Fruit fly (Drosophila melanogaster): ENCODE results near the gene CG11076.
A peak's percentile ranks its signal among the peaks of the same experiment; 100 is the strongest.

The CG11076 gene

DNA sequence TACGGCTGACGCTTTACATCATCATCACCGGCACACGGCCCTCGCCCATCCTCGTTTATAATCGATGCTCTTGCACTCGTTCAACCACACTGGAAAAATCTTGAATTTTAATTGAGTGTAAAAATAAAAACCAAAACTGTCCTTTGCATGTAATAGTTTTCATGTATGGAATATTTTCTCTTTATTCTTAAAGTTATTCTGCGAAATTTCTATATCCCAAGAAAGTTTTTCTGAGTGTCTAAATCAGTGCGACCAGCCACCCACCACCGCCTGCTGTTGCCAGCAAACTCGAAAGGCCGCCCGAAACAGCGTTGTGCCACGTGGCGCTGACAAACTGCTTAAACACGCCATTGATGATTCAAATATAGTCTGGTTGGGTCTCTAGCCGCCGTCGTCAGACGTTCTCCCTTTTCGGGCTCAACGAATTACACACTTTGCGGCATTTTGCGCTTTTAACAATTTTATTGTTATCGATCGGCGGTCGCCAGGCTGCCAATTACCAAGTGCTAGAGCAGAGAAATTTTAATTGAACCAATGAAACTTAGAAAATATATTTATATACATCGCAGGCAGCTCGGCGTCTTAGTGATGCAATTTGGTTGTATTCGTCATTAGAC is 48.7 kb downstream of the CG11076 start (continued):
- TF ChIP-seq ash1 (GFP tag; optimal IDR thresholded peaks at IDR 0.05) (no peak), pho (GFP tag; optimal IDR thresholded peaks at IDR 0.05) (no peak), H15 (GFP tag; IDR thresholded peaks at IDR 0.05) (no peak; the same call in 1 of the 3 replicates), CG1832 (GFP tag; optimal IDR thresholded peaks at IDR 0.05) (no peak), Fer1 (GFP tag; optimal IDR thresholded peaks at IDR 0.05) (peak; percentile 69), CG15269 (tag; optimal IDR thresholded peaks at IDR 0.05) (no peak), hbn (GFP tag; IDR thresholded peaks at IDR 0.05; ENCODE audit: partially characterized antibody) (no peak), Atf3 (GFP tag; optimal IDR thresholded peaks at IDR 0.05) (peak; percentile 55), corto (GFP tag; optimal IDR thresholded peaks at IDR 0.05) (no peak), dpn (GFP tag; optimal IDR thresholded peaks at IDR 0.05) (peak; percentile 58 to 81), lab (GFP tag; optimal IDR thresholded peaks at IDR 0.05) (peak; percentile 86), CG34224 (GFP tag; IDR thresholded peaks at IDR 0.05; ENCODE audit: partially characterized antibody) (no peak), Spps (tag; optimal IDR thresholded peaks at IDR 0.05) (peak; percentile 72), ato (GFP tag; IDR thresholded peaks at IDR 0.05; ENCODE audit: partially characterized antibody) (no peak), HmgZ (tag; optimal IDR thresholded peaks at IDR 0.05) (peak; percentile 50), Ada2b (GFP tag; IDR thresholded peaks at IDR 0.05) (peak; percentile 75; the same call in 1 of the 2 replicates), wor (GFP tag; IDR thresholded peaks at IDR 0.05) (peak; percentile 64), CG3163 (GFP tag; optimal IDR thresholded peaks at IDR 0.05) (peak; percentile 51), jumu (GFP tag; optimal IDR thresholded peaks at IDR 0.05) (peak; percentile 70), E2f2 (GFP tag; IDR thresholded peaks at IDR 0.05) (peak; percentile 48; the same call in 1 of the 2 replicates), CG12219 (GFP tag; optimal IDR thresholded peaks at IDR 0.05) (peak; percentile 59), CG3065 (GFP tag; optimal IDR thresholded peaks at IDR 0.05) (peak; percentile 72), CG17361 (GFP tag; IDR thresholded peaks at IDR 0.05) (peak; percentile 81; the same call in 2 of the 3 replicates), Nf-YA (GFP tag; IDR thresholded peaks at IDR 0.05) (peak; percentile 62), pnt (GFP tag; optimal IDR thresholded peaks at IDR 0.05) (peak; percentile 66), slp2 (GFP tag; optimal IDR thresholded peaks at IDR 0.05) (peak; percentile 53), Atf-2 (GFP tag; optimal IDR thresholded peaks at IDR 0.05) (peak; percentile 57), Bteb2 (GFP tag; optimal IDR thresholded peaks at IDR 0.05) (peak; percentile 52), CG8089 (GFP tag; optimal IDR thresholded peaks at IDR 0.05) (peak; percentile 73), Sox102F (GFP tag; optimal IDR thresholded peaks at IDR 0.05) (no peak), Ssrp (tag; optimal IDR thresholded peaks at IDR 0.05) (no peak), HmgD (GFP tag; optimal IDR thresholded peaks at IDR 0.05) (no peak), gcm (GFP tag; optimal IDR thresholded peaks at IDR 0.05) (peak; percentile 58), CG8765 (GFP tag; IDR thresholded peaks at IDR 0.05) (no peak), CkIIα-i1 (GFP tag; IDR thresholded peaks at IDR 0.05) (no peak), sens (GFP tag) (peak; percentile 98), CG10565 (GFP tag; optimal IDR thresholded peaks at IDR 0.05) (no peak), cwo (GFP tag; optimal IDR thresholded peaks at IDR 0.05) (peak; percentile 62), Hr78 (GFP tag; optimal IDR thresholded peaks at IDR 0.05) (no peak), sd (tag; optimal IDR thresholded peaks at IDR 0.05) (peak; percentile 36), Sin3A (optimal IDR thresholded peaks at IDR 0.05) (no peak), Camta (GFP tag; optimal IDR thresholded peaks at IDR 0.05) (peak; percentile 56), Neu2 (GFP tag; optimal IDR thresholded peaks at IDR 0.05; ENCODE audit: borderline replicate concordance) (no peak), C15 (GFP tag; IDR thresholded peaks at IDR 0.05) (peak; percentile 49; the same call in 1 of the 3 replicates), her (GFP tag; optimal IDR thresholded peaks at IDR 0.05) (peak; percentile 56), Dbx (GFP tag; IDR thresholded peaks at IDR 0.05) (no peak; the same call in 2 of the 3 replicates), dysf (GFP tag; IDR thresholded peaks at IDR 0.05) (no peak; the same call in 1 of the 3 replicates), CG18262 (tag; optimal IDR thresholded peaks at IDR 0.05) (peak; percentile 82), Rx (GFP tag; IDR thresholded peaks at IDR 0.05) (no peak; the same call in 1 of the 2 replicates), ttk (GFP tag; IDR thresholded peaks at IDR 0.05) (no peak; the same call in 1 of the 2 replicates)

Measured in whole organism, embryonic.